Worm (Caenorhabditis elegans): Measurements from ENCODE around the gene Y57G11B.5.
A peak's percentile ranks its signal among the peaks of the same experiment; 100 is the strongest.

Y57G11B.5 gene

DNA sequence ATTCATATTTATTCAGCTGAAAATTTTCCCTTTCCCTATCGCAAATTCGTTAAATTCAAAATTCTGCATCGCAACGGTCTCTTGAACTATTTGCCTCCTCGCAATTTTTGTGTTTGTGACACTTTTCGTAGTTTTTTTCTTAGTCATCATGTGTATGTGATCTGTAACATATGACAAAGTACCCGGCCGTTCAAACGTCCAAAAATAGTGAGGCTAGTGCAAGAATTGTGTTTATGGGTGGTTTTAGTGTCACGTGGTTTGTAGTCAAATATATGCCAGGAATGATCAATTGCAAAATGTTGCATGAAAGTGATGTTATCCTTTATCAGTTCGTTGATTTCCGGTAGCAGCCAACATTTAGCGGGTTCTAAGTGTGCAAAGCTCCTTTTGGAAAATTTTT, 35.2 kb downstream of the Y57G11B.5 start:
- TF ChIP-seq egl-5 (tag; optimal IDR thresholded peaks at IDR 0.05): no peak
- TF ChIP-seq nhr-237 (tag; optimal IDR thresholded peaks at IDR 0.05): no peak
- no peak for TF ChIP-seq daf-12 (tag; optimal IDR thresholded peaks at IDR 0.05)
- no peak for TF ChIP-seq mdl-1 (tag; optimal IDR thresholded peaks at IDR 0.05)
- no peak for TF ChIP-seq nhr-77 (tag; optimal IDR thresholded peaks at IDR 0.05)
- peak; percentile 40 for TF ChIP-seq jun-1 (tag; optimal IDR thresholded peaks at IDR 0.05)
- no peak for TF ChIP-seq sea-2 (GFP tag; optimal IDR thresholded peaks at IDR 0.05)
- no peak for TF ChIP-seq unc-39 (tag; optimal IDR thresholded peaks at IDR 0.05)
- peak; percentile 80 for TF ChIP-seq pqm-1 (tag; optimal IDR thresholded peaks at IDR 0.05)
- TF ChIP-seq hmg-11 (tag; optimal IDR thresholded peaks at IDR 0.05): no peak
- peak; percentile 10 for TF ChIP-seq nhr-23 (tag; optimal IDR thresholded peaks at IDR 0.05)
- no peak for TF ChIP-seq eor-1 (tag; optimal IDR thresholded peaks at IDR 0.05)
- peak; percentile 79 for TF ChIP-seq pha-4 (tag; optimal IDR thresholded peaks at IDR 0.05)
- TF ChIP-seq snpc-4 (tag; optimal IDR thresholded peaks at IDR 0.05): no peak
- no peak for TF ChIP-seq ztf-11 (tag; optimal IDR thresholded peaks at IDR 0.05)
- peak; percentile 35 for TF ChIP-seq nhr-25 (tag; optimal IDR thresholded peaks at IDR 0.05)
- TF ChIP-seq elt-2 (tag; optimal IDR thresholded peaks at IDR 0.05): peak; percentile 56
- TF ChIP-seq lsy-12 (tag; optimal IDR thresholded peaks at IDR 0.05): no peak
- TF ChIP-seq nhr-11 (tag; optimal IDR thresholded peaks at IDR 0.05): no peak
- no peak for TF ChIP-seq R02D3.7 (tag; optimal IDR thresholded peaks at IDR 0.05)
- no peak for TF ChIP-seq nhr-67 (tag; optimal IDR thresholded peaks at IDR 0.05)
- no peak for TF ChIP-seq aly-2 (tag; optimal IDR thresholded peaks at IDR 0.05)
- no peak for TF ChIP-seq skn-1 (tag; optimal IDR thresholded peaks at IDR 0.05)
- no peak for TF ChIP-seq unc-62 (GFP tag; optimal IDR thresholded peaks at IDR 0.05)
- TF ChIP-seq lin-15B (tag; optimal IDR thresholded peaks at IDR 0.05): no peak
- TF ChIP-seq mml-1 (tag; optimal IDR thresholded peaks at IDR 0.05): no peak
- no peak for TF ChIP-seq elt-3 (tag; optimal IDR thresholded peaks at IDR 0.05)

ce11 chrIV:14610942-14611724, 36.5 kb downstream of the Y57G11B.5 start:
- peak; percentile 21 for TF ChIP-seq unc-62 (GFP tag; optimal IDR thresholded peaks at IDR 0.05)
- TF ChIP-seq fos-1 (tag; optimal IDR thresholded peaks at IDR 0.05): no peak
- TF ChIP-seq mml-1 (tag; optimal IDR thresholded peaks at IDR 0.05): no peak
- peak; percentile 65 for TF ChIP-seq snpc-4 (tag; optimal IDR thresholded peaks at IDR 0.05)
- TF ChIP-seq nhr-77 (tag; optimal IDR thresholded peaks at IDR 0.05): no peak
- TF ChIP-seq lin-39 (tag; optimal IDR thresholded peaks at IDR 0.05): no peak
- no peak for TF ChIP-seq nhr-76 (tag; optimal IDR thresholded peaks at IDR 0.05)
- no peak for TF ChIP-seq fkh-10 (GFP tag; optimal IDR thresholded peaks at IDR 0.05)
- TF ChIP-seq pha-4 (tag; optimal IDR thresholded peaks at IDR 0.05): peak; percentile 63
- TF ChIP-seq tbx-2 (tag; optimal IDR thresholded peaks at IDR 0.05): peak; percentile 37
- TF ChIP-seq ZK546.5 (tag; optimal IDR thresholded peaks at IDR 0.05): no peak
- no peak for TF ChIP-seq eor-1 (tag; optimal IDR thresholded peaks at IDR 0.05)
- no peak for TF ChIP-seq ztf-4 (tag; optimal IDR thresholded peaks at IDR 0.05)
- TF ChIP-seq aly-2 (tag; optimal IDR thresholded peaks at IDR 0.05): no peak
- TF ChIP-seq sea-2 (GFP tag; optimal IDR thresholded peaks at IDR 0.05): no peak
- peak; percentile 41 for TF ChIP-seq nfya-1 (tag; optimal IDR thresholded peaks at IDR 0.05; ENCODE audit: insufficient read depth)
- TF ChIP-seq R02D3.7 (tag; optimal IDR thresholded peaks at IDR 0.05): peak; percentile 7
- no peak for TF ChIP-seq skn-1 (tag; optimal IDR thresholded peaks at IDR 0.05)
- peak; percentile 59 for TF ChIP-seq lin-15B (tag; optimal IDR thresholded peaks at IDR 0.05)
- no peak for TF ChIP-seq ceh-9 (tag; optimal IDR thresholded peaks at IDR 0.05)
- TF ChIP-seq elt-2 (tag; optimal IDR thresholded peaks at IDR 0.05): peak; percentile 69
- TF ChIP-seq ama-1 (optimal IDR thresholded peaks at IDR 0.05): peak; percentile 12
- no peak for TF ChIP-seq ceh-28 (tag; optimal IDR thresholded peaks at IDR 0.05)
- no peak for TF ChIP-seq unc-39 (tag; optimal IDR thresholded peaks at IDR 0.05)
- TF ChIP-seq nhr-237 (tag; optimal IDR thresholded peaks at IDR 0.05): no peak
- TF ChIP-seq elt-1 (tag; optimal IDR thresholded peaks at IDR 0.05): peak; percentile 28
- TF ChIP-seq ztf-11 (tag; optimal IDR thresholded peaks at IDR 0.05): no peak
- peak; percentile 96 for TF ChIP-seq nhr-23 (tag; optimal IDR thresholded peaks at IDR 0.05)
- TF ChIP-seq nhr-67 (tag; optimal IDR thresholded peaks at IDR 0.05): no peak
- TF ChIP-seq jun-1 (tag; optimal IDR thresholded peaks at IDR 0.05): peak; percentile 79
- peak; percentile 88 for TF ChIP-seq nhr-43 (tag; optimal IDR thresholded peaks at IDR 0.05; ENCODE audit: poor library complexity, severe bottlenecking)
- no peak for TF ChIP-seq egl-5 (tag; optimal IDR thresholded peaks at IDR 0.05)
- TF ChIP-seq nhr-11 (tag; optimal IDR thresholded peaks at IDR 0.05): no peak
- TF ChIP-seq hmg-11 (tag; optimal IDR thresholded peaks at IDR 0.05): peak; percentile 1
- TF ChIP-seq lsy-12 (tag; optimal IDR thresholded peaks at IDR 0.05): peak; percentile 30
- no peak for TF ChIP-seq nhr-28 (tag; optimal IDR thresholded peaks at IDR 0.05)
- TF ChIP-seq ceh-82 (tag; optimal IDR thresholded peaks at IDR 0.05): no peak
- no peak for TF ChIP-seq egl-27 (tag; optimal IDR thresholded peaks at IDR 0.05)
- TF ChIP-seq daf-12 (tag; optimal IDR thresholded peaks at IDR 0.05): no peak
- TF ChIP-seq fkh-2 (tag; optimal IDR thresholded peaks at IDR 0.05): no peak
- TF ChIP-seq zag-1 (tag; optimal IDR thresholded peaks at IDR 0.05): no peak
- TF ChIP-seq mdl-1 (tag; optimal IDR thresholded peaks at IDR 0.05): no peak
- no peak for TF ChIP-seq nhr-12 (tag; optimal IDR thresholded peaks at IDR 0.05)
- no peak for TF ChIP-seq elt-3 (tag; optimal IDR thresholded peaks at IDR 0.05)
- no peak for TF ChIP-seq ceh-16 (tag; optimal IDR thresholded peaks at IDR 0.05)
- TF ChIP-seq nhr-25 (tag; optimal IDR thresholded peaks at IDR 0.05): peak; percentile 89
- peak; percentile 43 for TF ChIP-seq pqm-1 (tag; optimal IDR thresholded peaks at IDR 0.05)
